Worm (Caenorhabditis elegans) whole organism, L4/young adult: ENCODE data around the gene cyp-25A3.

Experiments
- W03F9.2 ChIP-seq: fragments of 150-350 bp; optimal IDR thresholded peaks from 2 replicates; lab custom pipeline; 2014; ENCODE audit warnings: missing biosample characterization, missing genetic modification characterization
- him-1 ChIP-seq: sonication (generic microtip); optimal IDR thresholded peaks from 2 replicates; lab custom pipeline; 2016; ENCODE audit warnings: missing genotype, missing genetic modification reagents, missing genetic modification characterization, missing compliant biosample characterization

DNA sequence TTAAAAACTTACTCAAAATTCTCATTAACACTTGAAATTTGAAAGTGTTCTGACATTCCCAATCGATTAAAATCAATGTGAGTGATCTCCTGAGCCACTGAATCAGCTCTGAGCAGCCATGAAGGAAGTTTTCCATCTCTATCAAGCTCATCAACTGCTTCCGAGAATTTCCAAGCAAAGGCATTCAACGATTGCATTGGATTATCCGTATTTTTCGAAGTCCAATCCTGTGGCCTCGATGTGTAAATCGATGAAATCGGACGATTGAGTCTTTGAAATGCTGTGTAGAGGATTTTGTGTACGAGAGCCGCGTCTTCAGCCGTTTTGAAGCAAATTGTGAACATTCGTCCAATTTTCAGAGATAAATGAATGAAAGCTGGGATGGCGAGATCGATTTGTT, 43.6 kb downstream of the cyp-25A3 start:
- TF ChIP-seq him-1 (tag; lab: Kevin White, UChicago) (no peak), W03F9.2 (tag; lab: Kevin White, UChicago) (no peak)
